Worm (Caenorhabditis elegans): ENCODE data around the gene ipla-2.

Gene ipla-2

DNA sequence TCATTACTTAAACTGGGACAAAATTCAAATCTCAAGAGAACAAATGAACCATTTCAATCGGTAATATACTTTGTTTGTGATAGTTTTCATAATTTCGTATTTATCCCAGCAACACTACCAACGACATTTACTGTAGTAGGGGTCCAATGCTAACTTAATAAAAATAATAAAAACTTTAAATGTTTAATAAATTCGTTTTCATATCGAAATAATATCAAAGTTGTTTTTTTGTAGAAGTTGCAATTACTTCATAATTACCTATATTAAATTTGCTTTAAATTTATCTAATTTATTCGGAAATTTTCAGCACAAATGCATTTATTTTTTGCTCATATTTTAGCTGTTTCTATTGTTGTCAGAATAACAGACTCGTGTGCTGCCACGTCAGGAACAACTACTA lies 28.5 kb upstream of the ipla-2 start, which contains the start of gene R07B1.6:
TSS of gene R07B1.6 (plus strand) at position 301 of the 400 bp plus-strand sequence.
- TF ChIP-seq ets-5 (GFP tag; IDR thresholded peaks at IDR 0.05) (no peak), hlh-17 (GFP tag; optimal IDR thresholded peaks at IDR 0.05; ENCODE audit: borderline replicate concordance) (no peak), lsy-2 (tag; optimal IDR thresholded peaks at IDR 0.05) (no peak), nhr-76 (tag; optimal IDR thresholded peaks at IDR 0.05) (no peak), aly-2 (tag; optimal IDR thresholded peaks at IDR 0.05) (no peak), lin-39 (tag; optimal IDR thresholded peaks at IDR 0.05) (no peak), alr-1 (tag; optimal IDR thresholded peaks at IDR 0.05; ENCODE audit: borderline replicate concordance) (no peak), tlp-1 (tag; optimal IDR thresholded peaks at IDR 0.05) (no peak), pag-3 (tag; optimal IDR thresholded peaks at IDR 0.05; ENCODE audit: borderline replicate concordance, insufficient read depth) (no peak), nhr-84 (tag; optimal IDR thresholded peaks at IDR 0.05) (no peak), vab-15 (tag; optimal IDR thresholded peaks at IDR 0.05) (no peak), mep-1 (tag; optimal IDR thresholded peaks at IDR 0.05) (no peak), irx-1 (tag; optimal IDR thresholded peaks at IDR 0.05) (no peak), dsc-1 (tag; optimal IDR thresholded peaks at IDR 0.05) (no peak), ztf-4 (tag; optimal IDR thresholded peaks at IDR 0.05) (no peak), sptf-1 (tag; optimal IDR thresholded peaks at IDR 0.05) (no peak), nhr-237 (tag; optimal IDR thresholded peaks at IDR 0.05) (no peak), dpl-1 (GFP tag; optimal IDR thresholded peaks at IDR 0.05) (no peak), ama-1 (optimal IDR thresholded peaks at IDR 0.05) (no peak), C04F5.9 (tag; optimal IDR thresholded peaks at IDR 0.05) (no peak)

DNA sequence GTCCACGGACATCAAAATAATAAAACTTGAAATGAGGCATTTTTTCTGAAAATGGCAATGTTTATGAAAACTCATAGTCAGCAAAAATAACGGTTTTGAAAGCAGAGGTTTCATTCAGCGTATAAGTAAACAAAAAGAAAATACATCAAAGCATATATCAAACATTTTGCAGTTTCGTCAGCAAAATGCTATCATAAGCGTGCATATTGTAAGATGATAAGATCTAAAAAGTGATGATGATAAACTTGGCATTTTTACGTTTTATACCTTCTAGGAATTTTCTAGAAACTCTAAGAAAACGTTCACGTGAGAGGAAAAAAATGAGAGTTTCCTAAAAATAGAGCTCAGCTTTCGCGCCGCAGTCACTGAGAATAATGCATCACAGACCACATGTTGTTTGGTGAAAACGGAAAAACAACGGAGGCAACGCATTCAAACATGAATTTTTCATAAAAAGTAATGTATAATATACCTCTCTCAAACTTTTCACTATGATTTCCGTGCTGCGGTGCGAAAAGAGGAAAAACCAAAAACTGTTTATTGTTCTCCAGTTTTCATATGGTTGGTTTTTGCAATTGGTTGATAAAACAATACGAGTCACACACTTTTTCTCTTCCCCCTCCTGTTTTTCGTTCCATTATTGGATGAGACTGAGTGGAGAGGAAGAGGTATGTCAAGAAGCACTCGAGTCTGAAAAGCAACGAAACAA lies 25.2 kb upstream of the ipla-2 start, which contains the start of the genes gst-36 and R07B1.5:
TSS of gene gst-36 (minus strand) at position 45 of the 709 bp plus-strand sequence.
TSS of gene R07B1.5 (plus strand) at position 665 of the 709 bp plus-strand sequence.
- TF ChIP-seq hlh-4 (tag; optimal IDR thresholded peaks at IDR 0.05) = no peak
- no peak for TF ChIP-seq alr-1 (tag; optimal IDR thresholded peaks at IDR 0.05; ENCODE audit: borderline replicate concordance)
- no peak for TF ChIP-seq irx-1 (tag; optimal IDR thresholded peaks at IDR 0.05)
- TF ChIP-seq nhr-237 (tag; optimal IDR thresholded peaks at IDR 0.05) = no peak
- peak; percentile 8 for TF ChIP-seq lin-14 (GFP tag; optimal IDR thresholded peaks at IDR 0.05)
- peak; percentile 79 for TF ChIP-seq elt-2 (tag; optimal IDR thresholded peaks at IDR 0.05)
- no peak for TF ChIP-seq unc-30 (tag; optimal IDR thresholded peaks at IDR 0.05)
- TF ChIP-seq pqm-1 (tag; optimal IDR thresholded peaks at IDR 0.05) = peak; percentile 71
- TF ChIP-seq fos-1 (tag; optimal IDR thresholded peaks at IDR 0.05) = no peak
- peak; percentile 31 for TF ChIP-seq nhr-20 (tag; optimal IDR thresholded peaks at IDR 0.05)
- peak; percentile 10 for TF ChIP-seq fkh-8 (tag; optimal IDR thresholded peaks at IDR 0.05)
- no peak for TF ChIP-seq grh-1 (GFP tag; IDR thresholded peaks at IDR 0.05)
- TF ChIP-seq blmp-1 (tag; optimal IDR thresholded peaks at IDR 0.05) = no peak
- no peak for TF ChIP-seq swsn-7 (tag; optimal IDR thresholded peaks at IDR 0.05)
- TF ChIP-seq snu-23 (GFP tag; optimal IDR thresholded peaks at IDR 0.05) = peak; percentile 46
- peak; percentile 44 for TF ChIP-seq nhr-71 (tag; optimal IDR thresholded peaks at IDR 0.05)
- TF ChIP-seq lin-39 (tag; optimal IDR thresholded peaks at IDR 0.05) = no peak
- TF ChIP-seq lin-13 (GFP tag; optimal IDR thresholded peaks at IDR 0.05) = no peak
- no peak for TF ChIP-seq aly-2 (tag; optimal IDR thresholded peaks at IDR 0.05)
- TF ChIP-seq lin-35 (GFP tag; optimal IDR thresholded peaks at IDR 0.05) = peak in 1 of 2 experiments; percentile 14
- peak; percentile 3 for TF ChIP-seq sox-4 (tag; optimal IDR thresholded peaks at IDR 0.05)

DNA sequence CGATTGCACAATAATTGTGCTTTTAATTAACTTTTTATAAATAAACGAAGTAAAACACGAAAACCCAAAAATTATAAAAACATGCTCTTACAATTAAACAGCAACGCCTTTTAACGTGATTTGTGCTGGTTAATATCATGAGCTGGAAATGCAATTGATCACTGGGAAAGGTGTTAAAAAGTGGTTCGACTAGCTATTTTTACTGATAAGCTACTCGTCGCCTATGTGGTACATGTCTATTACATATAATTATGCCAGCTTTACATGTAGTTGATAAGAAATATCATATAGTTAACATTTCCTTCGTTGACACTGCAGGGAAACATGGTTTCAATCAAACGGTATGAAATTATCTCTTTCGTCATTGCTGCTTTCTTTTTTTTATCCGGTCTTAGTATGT lies 20.2 kb upstream of the ipla-2 start, which contains the start of gene scav-5:
TSS of gene scav-5 (plus strand) at position 297 of the 400 bp plus-strand sequence.
- TF ChIP-seq nhr-85 (tag) (no peak), elt-2 (tag; optimal IDR thresholded peaks at IDR 0.05) (peak; percentile 90), lin-14 (GFP tag; optimal IDR thresholded peaks at IDR 0.05) (peak; percentile 20), snpc-4 (tag; optimal IDR thresholded peaks at IDR 0.05) (no peak), lin-35 (GFP tag; optimal IDR thresholded peaks at IDR 0.05) (peak in 1 of 2 experiments; percentile 37), efl-1 (optimal IDR thresholded peaks at IDR 0.05) (no peak), efl-1 (GFP tag; optimal IDR thresholded peaks at IDR 0.05 in 1 of 2) (peak in 1 of 2 experiments; percentile 69)
